Worm (Caenorhabditis elegans) whole organism, midembryonic: Measurements from ENCODE around the gene C50F7.9.

ENCODE experiments used
- T22C8.4 ChIP-seq: fragments of 200-800 bp; sonication (Bioruptor generic); IDR thresholded peaks from 2 replicates; pipeline ENCODE4 v1.3.6; 2022; ENCODE audit warnings: missing genetic modification characterization, missing compliant biosample characterization
- cog-1 ChIP-seq: sonication (generic microtip); optimal IDR thresholded peaks from 2 replicates; lab custom pipeline; 2016; ENCODE audit warnings: missing genetic modification characterization, missing compliant biosample characterization
- flt-1 ChIP-seq: fragments of 200-800 bp; sonication (Bioruptor generic); IDR thresholded peaks from 2 replicates; pipeline ENCODE4 v1.3.6; 2022; ENCODE audit warnings: missing genetic modification characterization, missing compliant biosample characterization
- klf-2 ChIP-seq: fragments of 200-800 bp; sonication (Bioruptor generic); conservative IDR thresholded peaks from 2 replicates; pipeline ENCODE4 v1.3.6; 2022; ENCODE audit warnings: missing genetic modification reagents, missing genetic modification characterization, missing compliant biosample characterization
- med-1 ChIP-seq: sonication (generic microtip); optimal IDR thresholded peaks from 2 replicates; lab custom pipeline; 2017; ENCODE audit warnings: missing genetic modification characterization, mild to moderate bottlenecking, missing compliant biosample characterization, antibody characterized with exemption, missing genetic modification reagents; ENCODE audit not compliant: insufficient read depth
- ref-1 ChIP-seq: fragments of 200-800 bp; sonication (Bioruptor generic); conservative IDR thresholded peaks from 2 replicates; pipeline ENCODE4 v1.3.6; 2022; ENCODE audit warnings: missing genetic modification reagents, missing genetic modification characterization, missing compliant biosample characterization
- tab-1 ChIP-seq: fragments of 200-800 bp; sonication (Bioruptor generic); IDR thresholded peaks from 2 replicates; pipeline ENCODE4 v1.3.6; 2022; ENCODE audit warnings: missing genetic modification characterization, missing compliant biosample characterization
- ztf-23 ChIP-seq: fragments of 200-800 bp; sonication (Bioruptor generic); IDR thresholded peaks from 2 replicates; pipeline ENCODE4 v1.3.6; 2022; ENCODE audit warnings: missing genetic modification reagents, missing genetic modification characterization, missing compliant biosample characterization
- ztf-29 ChIP-seq: fragments of 200-800 bp; sonication (Bioruptor generic); IDR thresholded peaks from 2 replicates; pipeline ENCODE4 v1.3.6; 2022; ENCODE audit warnings: missing genetic modification reagents, missing genetic modification characterization, missing compliant biosample characterization

C50F7.9 gene

DNA sequence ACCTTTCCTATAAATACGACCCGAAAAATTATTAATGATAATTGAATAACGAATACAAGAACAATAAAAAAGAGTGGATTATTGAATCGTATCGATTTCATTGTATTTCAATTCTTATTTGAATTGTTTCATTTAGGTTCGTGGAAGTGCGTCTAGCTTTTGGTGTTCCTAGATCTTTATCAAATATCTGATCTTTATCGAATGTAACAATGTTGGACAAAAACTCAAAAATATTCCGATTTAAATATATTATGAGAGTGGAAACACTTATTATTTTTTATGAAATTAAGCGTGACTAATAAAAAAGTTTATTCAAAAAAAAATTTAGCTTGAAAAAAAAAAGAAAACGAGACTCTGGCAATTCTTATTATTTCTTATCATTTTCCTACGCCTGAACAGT, at the start of gene C50F7.9, which contains the start of gene C50F7.3:
Gene C50F7.9, minus strand, starts transcription at position 101 of the 400 bp plus-strand sequence.
Gene C50F7.3, plus strand, starts transcription at position 370 of the 400 bp plus-strand sequence.
- TF ChIP-seq cog-1 (tag; lab: Kevin White, UChicago) (no peak), T22C8.4 (GFP tag; lab: Robert Waterston, UW) (no peak), tab-1 (GFP tag; lab: Robert Waterston, UW) (no peak), ref-1 (GFP tag; lab: Robert Waterston, UW) (no peak), med-1 (GFP tag; lab: Kevin White, UChicago) (no peak), flt-1 (GFP tag; lab: Robert Waterston, UW) (no peak), ztf-23 (no peak), klf-2 (no peak), ztf-29 (GFP tag; lab: Robert Waterston, UW) (no peak)

DNA sequence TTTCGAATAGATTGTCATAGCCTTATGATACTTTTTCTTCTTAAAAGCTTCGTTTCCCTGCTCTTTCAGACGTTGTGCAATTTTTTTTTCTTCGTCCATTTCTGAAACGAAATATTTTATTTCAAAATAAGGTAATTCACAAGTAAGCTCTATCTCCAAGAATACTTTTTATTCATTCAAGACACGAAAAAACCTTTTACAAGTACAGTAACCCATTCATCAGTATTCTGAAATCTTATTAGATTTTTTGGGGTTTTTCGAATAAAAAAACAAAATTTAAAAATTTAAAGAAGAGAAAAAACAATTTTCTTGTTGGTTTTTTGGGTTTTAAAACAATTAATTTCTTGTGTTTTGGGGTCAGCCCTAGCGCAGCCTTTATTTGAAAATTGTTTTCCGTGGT, 47.0 kb upstream of the C50F7.9 start, which contains the start of gene rpap-3:
Gene rpap-3, minus strand, starts transcription at position 101 of the 400 bp plus-strand sequence.
- TF ChIP-seq ztf-23 (no peak), ztf-29 (GFP tag; lab: Robert Waterston, UW) (no peak), med-1 (GFP tag; lab: Kevin White, UChicago) (no peak), tab-1 (GFP tag; lab: Robert Waterston, UW) (no peak), cog-1 (tag; lab: Kevin White, UChicago) (no peak), T22C8.4 (GFP tag; lab: Robert Waterston, UW) (no peak), flt-1 (GFP tag; lab: Robert Waterston, UW) (no peak), ref-1 (GFP tag; lab: Robert Waterston, UW) (no peak), klf-2 (no peak)

DNA sequence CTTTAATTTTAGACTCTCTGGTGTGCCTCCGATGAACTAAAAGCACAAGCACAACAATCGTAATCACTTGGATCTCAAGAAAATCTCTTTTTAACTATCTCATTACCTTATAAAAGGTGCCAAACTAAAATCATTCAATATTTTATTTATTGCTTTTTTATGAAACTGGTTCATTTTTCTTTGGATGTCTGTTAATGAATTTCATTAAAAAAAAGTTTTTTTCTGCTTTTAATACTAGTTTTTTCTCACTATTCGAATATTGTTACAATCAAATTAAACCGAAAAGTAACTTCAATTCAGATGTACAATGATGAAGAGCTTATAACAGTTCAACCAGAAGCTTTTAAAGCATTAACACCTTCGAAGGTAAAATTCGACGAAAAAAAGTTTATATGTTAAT, 43.9 kb upstream of the C50F7.9 start, which contains the start of gene swd-2.1:
Gene swd-2.1, plus strand, starts transcription at position 301 of the 400 bp plus-strand sequence.
- TF ChIP-seq med-1 (GFP tag; lab: Kevin White, UChicago), result no peak
- no peak for TF ChIP-seq tab-1 (GFP tag; lab: Robert Waterston, UW)
- no peak for TF ChIP-seq ztf-29 (GFP tag; lab: Robert Waterston, UW)
- TF ChIP-seq flt-1 (GFP tag; lab: Robert Waterston, UW), result no peak
- TF ChIP-seq ref-1 (GFP tag; lab: Robert Waterston, UW), result no peak
- TF ChIP-seq klf-2, result no peak
- TF ChIP-seq T22C8.4 (GFP tag; lab: Robert Waterston, UW), result no peak
- no peak for TF ChIP-seq ztf-23
- no peak for TF ChIP-seq cog-1 (tag; lab: Kevin White, UChicago)

DNA sequence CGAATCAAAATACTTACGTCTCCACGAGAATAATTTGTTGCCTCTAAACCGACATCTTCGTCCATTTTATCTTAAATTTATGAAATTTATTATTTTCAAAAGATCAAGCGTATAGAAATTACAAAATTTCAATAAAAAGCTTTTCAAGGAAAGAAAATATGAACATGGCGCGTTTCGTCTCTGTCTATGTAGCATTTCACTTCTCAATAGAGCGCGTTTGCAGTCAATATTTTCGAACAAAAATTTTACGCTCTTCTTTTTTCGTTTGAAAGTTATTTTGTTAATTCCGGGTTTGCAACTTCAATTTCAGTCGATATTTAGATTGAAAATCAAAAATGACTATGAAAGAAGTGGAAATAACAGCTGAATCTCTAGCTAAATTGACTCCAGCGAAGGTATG, 42.3 kb upstream of the C50F7.9 start, which contains the start of the genes hcf-1 and swd-2.2:
Gene hcf-1, minus strand, starts transcription at position 70 of the 400 bp plus-strand sequence.
Gene swd-2.2, plus strand, starts transcription at position 206 of the 400 bp plus-strand sequence.
- TF ChIP-seq ref-1 (GFP tag; lab: Robert Waterston, UW) (no peak), med-1 (GFP tag; lab: Kevin White, UChicago) (no peak)

DNA sequence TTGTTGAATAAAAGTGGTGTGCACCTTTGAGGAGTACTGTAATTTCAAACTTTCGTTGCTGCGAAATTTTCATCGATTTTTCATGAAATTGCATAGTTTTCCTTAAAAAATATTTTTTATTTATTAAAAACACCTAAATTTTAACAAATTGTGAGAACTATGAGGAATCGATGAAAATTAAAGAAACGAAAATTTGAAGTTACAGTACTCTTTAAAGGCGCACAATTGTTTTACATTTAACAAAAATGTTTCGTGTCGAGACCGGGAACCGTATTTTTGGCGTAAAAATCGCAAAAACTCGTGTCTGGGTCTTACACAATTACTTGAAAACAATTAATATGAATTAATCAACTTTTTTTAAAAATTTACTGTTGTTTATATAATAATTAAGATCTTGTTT, 38.3 kb upstream of the C50F7.9 start, which contains the start of gene rdl-1:
Gene rdl-1, minus strand, starts transcription at position 101 of the 400 bp plus-strand sequence.
- TF ChIP-seq cog-1 (tag; lab: Kevin White, UChicago), result no peak
- TF ChIP-seq tab-1 (GFP tag; lab: Robert Waterston, UW), result no peak
- no peak for TF ChIP-seq med-1 (GFP tag; lab: Kevin White, UChicago)
- TF ChIP-seq ztf-29 (GFP tag; lab: Robert Waterston, UW), result no peak
- no peak for TF ChIP-seq klf-2
- TF ChIP-seq T22C8.4 (GFP tag; lab: Robert Waterston, UW), result no peak
- TF ChIP-seq flt-1 (GFP tag; lab: Robert Waterston, UW), result no peak

DNA sequence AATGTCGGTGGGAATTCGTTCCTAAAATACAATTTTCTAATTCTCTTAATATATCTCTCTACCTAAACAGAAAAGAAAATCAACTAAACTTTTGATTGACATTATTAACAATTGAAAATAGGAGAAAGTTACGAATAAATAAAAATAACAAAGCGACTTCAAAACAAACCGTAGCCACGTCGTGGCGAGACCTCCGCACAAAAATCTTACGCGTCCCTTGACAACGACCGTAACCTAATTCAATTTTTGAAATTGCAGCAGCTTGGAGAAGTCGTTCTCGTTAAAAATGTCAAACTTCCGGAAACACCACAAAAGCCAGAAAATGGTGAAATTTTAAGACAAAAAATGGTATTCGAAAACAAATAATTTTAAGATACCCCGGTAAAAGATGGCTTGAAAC, 32.5 kb upstream of the C50F7.9 start:
- TF ChIP-seq klf-2 (no peak), med-1 (GFP tag; lab: Kevin White, UChicago) (no peak), ztf-29 (GFP tag; lab: Robert Waterston, UW) (no peak), tab-1 (GFP tag; lab: Robert Waterston, UW) (no peak), ztf-23 (no peak), ref-1 (GFP tag; lab: Robert Waterston, UW) (no peak), cog-1 (tag; lab: Kevin White, UChicago) (no peak), flt-1 (GFP tag; lab: Robert Waterston, UW) (no peak), T22C8.4 (GFP tag; lab: Robert Waterston, UW) (no peak)

DNA sequence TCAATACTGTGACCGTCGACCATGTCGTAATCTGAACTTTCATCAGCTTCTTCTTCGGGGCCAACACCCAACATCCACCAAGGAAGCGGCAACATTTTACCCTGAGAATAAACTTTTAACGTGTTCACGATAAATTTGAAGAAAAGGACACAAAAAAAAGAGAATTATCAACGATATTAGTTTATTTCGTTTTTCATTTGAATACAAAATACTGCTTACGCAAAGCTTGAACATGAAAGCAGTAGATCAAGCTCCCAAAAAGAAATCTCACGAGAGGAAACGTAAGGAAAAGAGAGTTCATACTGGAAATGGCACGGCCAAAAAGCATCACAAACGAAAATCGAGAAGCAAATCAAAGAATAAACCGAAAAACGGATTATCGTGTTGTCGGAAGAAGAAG, 31.9 kb upstream of the C50F7.9 start, which contains the start of the genes C46A5.6 and C46A5.1:
Gene C46A5.6, minus strand, starts transcription at position 101 of the 400 bp plus-strand sequence.
Gene C46A5.1, plus strand, starts transcription at position 184 of the 400 bp plus-strand sequence.
- TF ChIP-seq T22C8.4 (GFP tag; lab: Robert Waterston, UW) (no peak), ref-1 (GFP tag; lab: Robert Waterston, UW) (no peak), cog-1 (tag; lab: Kevin White, UChicago) (no peak), flt-1 (GFP tag; lab: Robert Waterston, UW) (no peak), ztf-29 (GFP tag; lab: Robert Waterston, UW) (no peak), med-1 (GFP tag; lab: Kevin White, UChicago) (no peak), tab-1 (GFP tag; lab: Robert Waterston, UW) (no peak), ztf-23 (no peak), klf-2 (no peak)

DNA sequence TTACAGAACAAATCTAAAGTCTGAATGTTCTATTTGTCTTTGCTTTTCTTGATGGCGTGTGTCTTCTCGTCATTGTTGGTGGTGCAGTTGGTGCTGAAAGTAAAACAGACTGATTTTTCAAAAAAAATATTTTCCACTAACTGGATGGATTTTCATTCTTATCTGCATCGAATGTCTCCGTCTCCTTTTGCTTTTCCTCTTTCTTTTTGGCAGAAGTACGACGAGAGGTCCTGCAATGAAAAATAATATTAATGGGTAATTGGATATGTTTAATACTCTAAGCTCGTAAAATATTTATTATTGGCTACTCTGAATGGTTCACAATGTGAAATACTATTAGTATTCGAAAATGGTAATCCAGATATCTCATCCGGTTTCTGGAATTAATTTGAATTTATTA, 28.3 kb upstream of the C50F7.9 start, which contains the start of gene del-7:
Gene del-7, plus strand, starts transcription at position 301 of the 400 bp plus-strand sequence.
- no peak for TF ChIP-seq tab-1 (GFP tag; lab: Robert Waterston, UW)
- TF ChIP-seq klf-2, result no peak
- no peak for TF ChIP-seq ztf-23
- no peak for TF ChIP-seq ref-1 (GFP tag; lab: Robert Waterston, UW)
- TF ChIP-seq flt-1 (GFP tag; lab: Robert Waterston, UW), result no peak
- TF ChIP-seq med-1 (GFP tag; lab: Kevin White, UChicago), result no peak
- TF ChIP-seq ztf-29 (GFP tag; lab: Robert Waterston, UW), result no peak
- TF ChIP-seq cog-1 (tag; lab: Kevin White, UChicago), result no peak
- no peak for TF ChIP-seq T22C8.4 (GFP tag; lab: Robert Waterston, UW)

DNA sequence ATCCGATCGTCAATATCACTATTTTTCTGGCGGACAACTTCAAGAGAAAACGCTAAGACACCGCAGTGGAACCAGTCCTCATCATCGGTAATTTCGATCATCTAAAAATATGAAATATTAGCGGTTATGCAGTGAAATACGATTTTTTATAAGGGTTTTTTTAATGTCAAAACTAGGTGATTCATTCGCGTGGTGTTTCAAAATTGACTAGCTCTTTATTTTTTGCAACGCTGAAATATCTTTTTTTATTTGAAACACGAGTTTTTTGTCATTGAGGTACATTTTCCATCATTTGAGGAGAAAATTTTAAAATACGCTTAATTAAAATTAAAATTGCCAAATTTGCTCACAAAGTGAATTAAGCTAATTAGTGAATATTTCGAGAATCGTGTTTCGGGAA, 27.7 kb upstream of the C50F7.9 start, which contains the start of gene dsb-3:
Gene dsb-3, minus strand, starts transcription at position 101 of the 400 bp plus-strand sequence.
- TF ChIP-seq ztf-29 (GFP tag; lab: Robert Waterston, UW) (no peak), med-1 (GFP tag; lab: Kevin White, UChicago) (no peak), klf-2 (no peak), ztf-23 (no peak), tab-1 (GFP tag; lab: Robert Waterston, UW) (no peak), T22C8.4 (GFP tag; lab: Robert Waterston, UW) (no peak), cog-1 (tag; lab: Kevin White, UChicago) (no peak), flt-1 (GFP tag; lab: Robert Waterston, UW) (no peak), ref-1 (GFP tag; lab: Robert Waterston, UW) (no peak)
